Worm (Caenorhabditis elegans) whole organism, L2 larva: ENCODE data around the gene fbxb-59.

ENCODE experiments used
- ZK546.5 ChIP-seq: sonication (generic microtip); optimal IDR thresholded peaks from 2 replicates; lab custom pipeline; 2017; ENCODE audit warnings: missing biosample characterization, missing genetic modification characterization
- ama-1 ChIP-seq: fragments of 150-350 bp; optimal IDR thresholded peaks from 2 replicates; lab custom pipeline; 2018; ENCODE audit warnings: inconsistent platforms
- blmp-1 ChIP-seq: sonication (generic microtip); optimal IDR thresholded peaks from 2 replicates; lab custom pipeline; 2017; ENCODE audit warnings: missing genetic modification characterization, mild to moderate bottlenecking, missing compliant biosample characterization, antibody characterized with exemption, moderate library complexity; ENCODE audit not compliant: insufficient read depth
- ceh-82 ChIP-seq: fragments of 150-350 bp; optimal IDR thresholded peaks from 2 replicates; lab custom pipeline; 2014; ENCODE audit warnings: missing biosample characterization, missing genetic modification characterization
- egl-27 ChIP-seq: sonication (generic microtip); optimal IDR thresholded peaks from 3 replicates; lab custom pipeline; 2017; ENCODE audit warnings: missing biosample characterization, missing genetic modification reagents, missing genetic modification characterization
- mab-5 ChIP-seq: fragments of 150-350 bp; optimal IDR thresholded peaks from 2 replicates; lab custom pipeline; 2014; ENCODE audit warnings: missing biosample characterization, missing genetic modification characterization
- mdl-1 ChIP-seq, 2 experiments: fragments of 150-350 bp in 1 of 2; sonication (generic microtip) in 1 of 2; optimal IDR thresholded peaks; 2 replicates each; lab custom pipeline; 2017; ENCODE audit warnings: missing biosample characterization in 2 of 2, missing genetic modification characterization in 2 of 2
- nhr-11 ChIP-seq: fragments of 150-350 bp; optimal IDR thresholded peaks from 2 replicates; lab custom pipeline; 2014; ENCODE audit warnings: missing biosample characterization, missing genetic modification characterization
- nhr-25 ChIP-seq: fragments of 150-350 bp; sonication (generic microtip); optimal IDR thresholded peaks from 3 replicates; lab custom pipeline; 2014; ENCODE audit warnings: missing biosample characterization, missing genetic modification characterization
- snpc-4 ChIP-seq: fragments of 150-350 bp; optimal IDR thresholded peaks from 2 replicates; lab custom pipeline; 2014; ENCODE audit warnings: missing biosample characterization, missing genetic modification characterization
- zag-1 ChIP-seq: fragments of 150-350 bp; optimal IDR thresholded peaks from 2 replicates; lab custom pipeline; 2014; ENCODE audit warnings: missing biosample characterization, missing genetic modification characterization
- ztf-11 ChIP-seq: sonication (generic microtip); optimal IDR thresholded peaks from 2 replicates; lab custom pipeline; 2017; ENCODE audit warnings: missing biosample characterization, missing genetic modification characterization

- TF ChIP-seq nhr-11 (no peak), ztf-11 (tag; lab: Kevin White, UChicago) (no peak), mdl-1 (tag; optimal IDR thresholded peaks at IDR 0.05; lab: Kevin White, UChicago) (no peak), mab-5 (no peak), snpc-4 (tag; lab: Kevin White, UChicago) (no peak), egl-27 (no peak), ama-1 (lab: Kevin White, UChicago) (no peak), ZK546.5 (no peak), ceh-82 (tag; lab: Kevin White, UChicago) (no peak), blmp-1 (no peak), nhr-25 (tag; lab: Kevin White, UChicago) (no peak), zag-1 (tag; lab: Kevin White, UChicago) (no peak)
Observed at ce11 chrV:20165808-20166207, 40.2 kb downstream of the fbxb-59 start.
